Fruit fly (Drosophila melanogaster) whole organism, embryonic: ENCODE data around the gene lobo.

Source experiments
- Adf1 ChIP-seq: fragments of 200-800 bp; sonication (Bioruptor generic); IDR thresholded peaks from 2 replicates; pipeline ENCODE4 v1.3.6; 2022; ENCODE audit warnings: missing biosample characterization, missing genetic modification characterization
- Asciz ChIP-seq: fragments of 200-800 bp; sonication (Bioruptor generic); optimal IDR thresholded peaks from 2 replicates; lab custom pipeline; 2017; ENCODE audit warnings: missing biosample characterization, mild to moderate bottlenecking, missing genetic modification characterization, missing genetic modification reagents
- BtbVII ChIP-seq: fragments of 200-800 bp; sonication (Bioruptor generic); optimal IDR thresholded peaks from 3 replicates; lab custom pipeline; 2017; ENCODE audit warnings: missing biosample characterization, mild to moderate bottlenecking, missing genetic modification characterization
- CG10321 ChIP-seq: fragments of 200-800 bp; sonication (Bioruptor generic); IDR thresholded peaks from 2 replicates; pipeline ENCODE4 v1.3.6; 2022; ENCODE audit warnings: missing biosample characterization, missing genetic modification characterization
- CG11247 ChIP-seq: fragments of 200-800 bp; sonication (Bioruptor generic); IDR thresholded peaks from 2 replicates; pipeline ENCODE4 v1.3.6; 2022; ENCODE audit warnings: missing biosample characterization, missing genetic modification characterization
- CG11398 ChIP-seq: fragments of 200-800 bp; sonication (Bioruptor generic); optimal IDR thresholded peaks from 2 replicates; lab custom pipeline; 2016; ENCODE audit warnings: missing biosample characterization, missing genetic modification characterization
- CG14014 ChIP-seq: fragments of 200-800 bp; sonication (Bioruptor generic); IDR thresholded peaks from 2 replicates; pipeline ENCODE4 v1.3.6; 2022; ENCODE audit warnings: missing biosample characterization, missing genetic modification characterization
- CG18262 ChIP-seq: fragments of 200-800 bp; optimal IDR thresholded peaks from 3 replicates; lab custom pipeline; 2019; ENCODE audit warnings: missing biosample characterization, mild to moderate bottlenecking, missing genetic modification characterization, moderate library complexity
- CG18476 ChIP-seq: fragments of 200-800 bp; sonication (Bioruptor generic); optimal IDR thresholded peaks from 2 replicates; lab custom pipeline; 2016; ENCODE audit warnings: missing biosample characterization, mild to moderate bottlenecking, missing genetic modification characterization
- CG18599 ChIP-seq: fragments of 200-800 bp; sonication (Bioruptor generic); optimal IDR thresholded peaks from 3 replicates; lab custom pipeline; 2017; ENCODE audit warnings: missing biosample characterization, missing genetic modification characterization, mild to moderate bottlenecking, moderate library complexity, missing genetic modification reagents
- CG2202 ChIP-seq: fragments of 200-800 bp; sonication (Bioruptor generic); optimal IDR thresholded peaks from 2 replicates; lab custom pipeline; 2018; ENCODE audit warnings: missing biosample characterization, mild to moderate bottlenecking, missing genetic modification characterization
- CG30431 ChIP-seq: fragments of 200-800 bp; sonication (Bioruptor generic); optimal IDR thresholded peaks from 2 replicates; lab custom pipeline; 2017; ENCODE audit warnings: missing biosample characterization, missing genetic modification characterization
- CG31388 ChIP-seq: fragments of 200-800 bp; sonication (Bioruptor generic); optimal IDR thresholded peaks from 2 replicates; lab custom pipeline; 2016; ENCODE audit warnings: missing biosample characterization, missing genetic modification characterization
- CG42726 ChIP-seq: fragments of 200-800 bp; sonication (Bioruptor generic); IDR thresholded peaks from 2 replicates; pipeline ENCODE4 v1.3.6; 2022; ENCODE audit warnings: missing biosample characterization, missing genetic modification characterization; ENCODE audit not compliant: partially characterized antibody
- CG4360 ChIP-seq: fragments of 200-800 bp; sonication (Bioruptor generic); IDR thresholded peaks from 2 replicates; pipeline ENCODE4 v1.3.6; 2022; ENCODE audit warnings: missing biosample characterization, missing genetic modification characterization
- CG7839 ChIP-seq: fragments of 200-800 bp; sonication (Bioruptor generic); optimal IDR thresholded peaks from 3 replicates; lab custom pipeline; 2018; ENCODE audit warnings: missing biosample characterization, mild to moderate bottlenecking, missing genetic modification characterization, moderate library complexity
- CG7963 ChIP-seq: fragments of 200-800 bp; sonication (Bioruptor generic); IDR thresholded peaks from 3 replicates; pipeline ENCODE4 v1.3.6; 2022; ENCODE audit warnings: missing biosample characterization, missing genetic modification characterization; ENCODE audit not compliant: partially characterized antibody
- CG8924 ChIP-seq: fragments of 200-800 bp; optimal IDR thresholded peaks from 3 replicates; lab custom pipeline; 2019; ENCODE audit warnings: missing biosample characterization, mild to moderate bottlenecking, missing genetic modification characterization, moderate library complexity
- CG9437 ChIP-seq: fragments of 200-800 bp; sonication (Bioruptor generic); optimal IDR thresholded peaks from 2 replicates; lab custom pipeline; 2018; ENCODE audit warnings: missing biosample characterization, mild to moderate bottlenecking, missing genetic modification characterization
- CG9817 ChIP-seq: fragments of 200-800 bp; sonication (Bioruptor generic); optimal IDR thresholded peaks from 2 replicates; lab custom pipeline; 2018; ENCODE audit warnings: missing biosample characterization, mild to moderate bottlenecking, missing genetic modification characterization, moderate library complexity
- Chrac-16 ChIP-seq: fragments of 200-800 bp; sonication (Bioruptor generic); optimal IDR thresholded peaks from 3 replicates; lab custom pipeline; 2016; ENCODE audit warnings: missing biosample characterization, missing genetic modification characterization
- HLH4C ChIP-seq: fragments of 200-800 bp; sonication (Bioruptor generic); IDR thresholded peaks from 3 replicates; pipeline ENCODE4 v1.3.6; 2022; ENCODE audit warnings: missing biosample characterization, missing genetic modification characterization; ENCODE audit not compliant: partially characterized antibody
- Lhr ChIP-seq: fragments of 200-800 bp; sonication (Bioruptor generic); optimal IDR thresholded peaks from 3 replicates; lab custom pipeline; 2017; ENCODE audit warnings: mild to moderate bottlenecking, missing biosample characterization, missing genetic modification reagents, missing genetic modification characterization
- Lpt ChIP-seq: fragments of >200 bp; optimal IDR thresholded peaks from 2 replicates; lab custom pipeline; 2018; ENCODE audit warnings: missing biosample characterization, missing genetic modification characterization
- Optix ChIP-seq: fragments of 200-800 bp; sonication (Bioruptor generic); IDR thresholded peaks from 3 replicates; pipeline ENCODE4 v1.3.6; 2022; ENCODE audit warnings: missing biosample characterization, missing genetic modification characterization
- Pdp1 ChIP-seq, 2 experiments: fragments of 200-800 bp; sonication (Bioruptor generic); optimal IDR thresholded peaks; 3 replicates each; lab custom pipeline; 2016; ENCODE audit warnings: missing biosample characterization in 2 of 2, missing genetic modification characterization in 2 of 2, mild to moderate bottlenecking in 1 of 2, moderate library complexity in 1 of 2
- Scr ChIP-seq: fragments of 200-800 bp; sonication (Bioruptor generic); IDR thresholded peaks from 2 replicates; pipeline ENCODE4 v1.3.6; 2022; ENCODE audit warnings: missing biosample characterization, missing genetic modification characterization; ENCODE audit not compliant: partially characterized antibody
- Six4 ChIP-seq: fragments of 200-800 bp; sonication (Bioruptor generic); optimal IDR thresholded peaks from 2 replicates; lab custom pipeline; 2016; ENCODE audit warnings: missing biosample characterization, missing genetic modification characterization
- Sry-δ ChIP-seq: fragments of 200-800 bp; sonication (Bioruptor generic); optimal IDR thresholded peaks from 2 replicates; lab custom pipeline; 2016; ENCODE audit warnings: missing biosample characterization, missing genetic modification characterization
- aop ChIP-seq: fragments of 200-800 bp; sonication (Bioruptor generic); IDR thresholded peaks from 2 replicates; pipeline ENCODE4 v1.3.6; 2022; ENCODE audit warnings: missing biosample characterization, missing genetic modification characterization
- ato ChIP-seq: fragments of 200-800 bp; sonication (Bioruptor generic); IDR thresholded peaks from 2 replicates; pipeline ENCODE4 v1.3.6; 2022; ENCODE audit warnings: missing biosample characterization, missing genetic modification characterization; ENCODE audit not compliant: partially characterized antibody
- az2 ChIP-seq: fragments of 200-800 bp; sonication (Bioruptor generic); optimal IDR thresholded peaks from 3 replicates; lab custom pipeline; 2016; ENCODE audit warnings: missing biosample characterization, missing genetic modification characterization
- disco-r ChIP-seq: fragments of 200-800 bp; sonication (Bioruptor generic); optimal IDR thresholded peaks from 2 replicates; lab custom pipeline; 2016; ENCODE audit warnings: missing biosample characterization, missing genetic modification characterization
- ewg ChIP-seq: fragments of 200-800 bp; sonication (Bioruptor generic); optimal IDR thresholded peaks from 3 replicates; lab custom pipeline; 2017; ENCODE audit warnings: mild to moderate bottlenecking, missing biosample characterization, missing genetic modification reagents, missing genetic modification characterization
- exex ChIP-seq: fragments of 200-800 bp; sonication (Bioruptor generic); optimal IDR thresholded peaks from 4 replicates; lab custom pipeline; 2018; ENCODE audit warnings: missing biosample characterization, mild to moderate bottlenecking, missing genetic modification characterization, moderate library complexity
- fd102C ChIP-seq: fragments of 200-800 bp; sonication (Bioruptor generic); optimal IDR thresholded peaks from 2 replicates; lab custom pipeline; 2018; ENCODE audit warnings: missing biosample characterization, mild to moderate bottlenecking, missing genetic modification characterization, moderate library complexity
- grau ChIP-seq: fragments of 200-800 bp; optimal IDR thresholded peaks from 3 replicates; lab custom pipeline; 2019; ENCODE audit warnings: missing biosample characterization, mild to moderate bottlenecking, missing genetic modification characterization, moderate library complexity
- jigr1 ChIP-seq: fragments of 200-800 bp; sonication (Bioruptor generic); IDR thresholded peaks from 3 replicates; pipeline ENCODE4 v1.3.6; 2022; ENCODE audit warnings: missing biosample characterization, missing genetic modification characterization
- kah ChIP-seq: fragments of 200-800 bp; sonication (Bioruptor generic); optimal IDR thresholded peaks from 2 replicates; lab custom pipeline; 2018; ENCODE audit warnings: missing biosample characterization, mild to moderate bottlenecking, missing genetic modification characterization
- lab ChIP-seq: fragments of 200-800 bp; sonication (Bioruptor generic); optimal IDR thresholded peaks from 3 replicates; lab custom pipeline; 2017; ENCODE audit warnings: missing biosample characterization, missing genetic modification characterization, mild to moderate bottlenecking, moderate library complexity, missing genetic modification reagents
- pfk ChIP-seq: fragments of 200-800 bp; sonication (Bioruptor generic); optimal IDR thresholded peaks from 2 replicates; lab custom pipeline; 2018; ENCODE audit warnings: missing biosample characterization, mild to moderate bottlenecking, missing genetic modification characterization, moderate library complexity
- pnt ChIP-seq: fragments of 200-800 bp; sonication (Bioruptor generic); optimal IDR thresholded peaks from 3 replicates; lab custom pipeline; 2016; ENCODE audit warnings: missing biosample characterization, missing genetic modification characterization
- pzg ChIP-seq: fragments of 200-800 bp; sonication (Bioruptor generic); optimal IDR thresholded peaks from 3 replicates; lab custom pipeline; 2018; ENCODE audit warnings: missing biosample characterization, mild to moderate bottlenecking, missing genetic modification characterization, moderate library complexity
- repo ChIP-seq: fragments of 200-800 bp; sonication (Bioruptor generic); optimal IDR thresholded peaks from 2 replicates; lab custom pipeline; 2016; ENCODE audit warnings: missing biosample characterization, missing genetic modification characterization
- row ChIP-seq: fragments of 200-800 bp; sonication (Bioruptor generic); IDR thresholded peaks from 3 replicates; pipeline ENCODE4 v1.3.6; 2022; ENCODE audit warnings: missing biosample characterization, missing genetic modification characterization
- shn ChIP-seq: fragments of 200-800 bp; sonication (Bioruptor generic); optimal IDR thresholded peaks from 3 replicates; lab custom pipeline; 2016; ENCODE audit warnings: missing biosample characterization, missing genetic modification characterization
- ssp ChIP-seq: fragments of 200-800 bp; sonication (Bioruptor generic); IDR thresholded peaks from 2 replicates; pipeline ENCODE4 v1.3.6; 2022; ENCODE audit warnings: missing biosample characterization, missing genetic modification characterization
- tgo ChIP-seq: fragments of 200-800 bp; sonication (Bioruptor generic); IDR thresholded peaks from 3 replicates; pipeline ENCODE4 v1.3.6; 2022; ENCODE audit warnings: missing biosample characterization, missing genetic modification characterization
- unc-4 ChIP-seq: fragments of 200-800 bp; sonication (Bioruptor generic); IDR thresholded peaks from 2 replicates; pipeline ENCODE4 v1.3.6; 2022; ENCODE audit warnings: missing biosample characterization, missing genetic modification characterization; ENCODE audit not compliant: partially characterized antibody
- wek ChIP-seq: fragments of 200-800 bp; sonication (Bioruptor generic); optimal IDR thresholded peaks from 3 replicates; lab custom pipeline; 2018; ENCODE audit warnings: missing biosample characterization, mild to moderate bottlenecking, missing genetic modification characterization, moderate library complexity

The lobo gene

dm6 chr3R:25215123-25215522 is 21.5 kb upstream of the lobo start, which contains the start of gene Saysd1 (continued):
- TF ChIP-seq CG18599 (peak; percentile 32), disco-r (GFP tag; lab: Kevin White, UChicago) (no peak), pfk (GFP tag; lab: Kevin White, UChicago) (no peak), CG18476 (GFP tag; lab: Kevin White, UChicago) (peak; percentile 11), Optix (GFP tag; lab: Robert Waterston, UW) (no peak), row (GFP tag; lab: Robert Waterston, UW) (peak; percentile 34; the same call in 1 of the 3 replicates), Lhr (GFP tag; lab: Kevin White, UChicago) (no peak), exex (peak; percentile 9), grau (tag; lab: Kevin White, UChicago) (peak; percentile 71), Asciz (GFP tag; lab: Kevin White, UChicago) (peak; percentile 28), CG9817 (tag; lab: Kevin White, UChicago) (no peak), Adf1 (GFP tag; lab: Robert Waterston, UW) (no peak), CG7963 (GFP tag; lab: Robert Waterston, UW) (peak; percentile 90), repo (GFP tag; lab: Kevin White, UChicago) (peak; percentile 15), HLH4C (GFP tag; lab: Robert Waterston, UW) (peak; percentile 90), tgo (GFP tag; lab: Robert Waterston, UW) (peak; percentile 21; the same call in 2 of the 3 replicates), jigr1 (GFP tag; lab: Robert Waterston, UW) (no peak), CG18262 (tag; lab: Kevin White, UChicago) (no peak), Pdp1 (GFP tag; optimal IDR thresholded peaks at IDR 0.05; lab: Kevin White, UChicago) (peak in 1 of 2 experiments; percentile 88), shn (GFP tag; lab: Kevin White, UChicago) (no peak), CG10321 (GFP tag; lab: Robert Waterston, UW) (no peak), ato (GFP tag; lab: Robert Waterston, UW) (peak; percentile 89), az2 (GFP tag; lab: Kevin White, UChicago) (no peak), ewg (GFP tag; lab: Kevin White, UChicago) (no peak), Scr (GFP tag; lab: Robert Waterston, UW) (peak; percentile 86), CG9437 (peak; percentile 77), CG11398 (GFP tag; lab: Kevin White, UChicago) (no peak), aop (GFP tag; lab: Robert Waterston, UW) (no peak), Sry-δ (GFP tag; lab: Kevin White, UChicago) (peak; percentile 71), CG42726 (peak; percentile 29; the same call in 1 of the 2 replicates), CG14014 (no peak), Chrac-16 (GFP tag; lab: Kevin White, UChicago) (no peak), wek (peak; percentile 62), CG31388 (GFP tag; lab: Kevin White, UChicago) (no peak), fd102C (GFP tag; lab: Kevin White, UChicago) (no peak), BtbVII (GFP tag; lab: Kevin White, UChicago) (no peak), unc-4 (peak; percentile 83), Lpt (GFP tag; lab: Kevin White, UChicago) (no peak), kah (GFP tag; lab: Kevin White, UChicago) (no peak), pnt (GFP tag; lab: Kevin White, UChicago) (no peak), Six4 (GFP tag; lab: Kevin White, UChicago) (peak; percentile 13), CG30431 (GFP tag; lab: Kevin White, UChicago) (no peak), pzg (GFP tag; lab: Kevin White, UChicago) (peak; percentile 43), CG8924 (tag; lab: Kevin White, UChicago) (no peak), CG2202 (no peak), CG7839 (peak; percentile 44), CG4360 (GFP tag; lab: Robert Waterston, UW) (peak; percentile 53; the same call in 1 of the 2 replicates), ssp (GFP tag; lab: Robert Waterston, UW) (peak; percentile 37; the same call in 1 of the 2 replicates), CG11247 (peak; percentile 62), lab (GFP tag; lab: Kevin White, UChicago) (peak; percentile 51)
